Fruit fly (Drosophila melanogaster) whole organism, embryonic: Measurements from ENCODE around the gene Unr.
A peak's percentile ranks its signal among the peaks of the same experiment; 100 is the strongest.

Experiments
- Awh ChIP-seq: fragments of 200-800 bp; sonication (Bioruptor generic); IDR thresholded peaks from 2 replicates; pipeline ENCODE4, ENCODE4 v1.3.6; 2022; ENCODE audit warnings: missing biosample characterization, missing genetic modification characterization
- Blimp-1 ChIP-seq: fragments of 200-800 bp; sonication (Bioruptor generic); optimal IDR thresholded peaks from 3 replicates; lab custom pipeline; 2018; ENCODE audit warnings: missing biosample characterization, missing genetic modification characterization, mild to moderate bottlenecking, moderate library complexity, missing genetic modification reagents
- CG11504 ChIP-seq: fragments of 200-800 bp; sonication (Bioruptor generic); optimal IDR thresholded peaks from 3 replicates; lab custom pipeline; 2019; ENCODE audit warnings: missing biosample characterization, mild to moderate bottlenecking, missing genetic modification characterization, moderate library complexity
- CG11560 ChIP-seq: fragments of 200-800 bp; sonication (Bioruptor generic); IDR thresholded peaks from 3 replicates; pipeline ENCODE4 v1.3.6; 2022; ENCODE audit warnings: missing biosample characterization, missing genetic modification characterization
- CG12299 ChIP-seq: fragments of 200-800 bp; sonication (Bioruptor generic); optimal IDR thresholded peaks from 2 replicates; lab custom pipeline; 2018; ENCODE audit warnings: missing biosample characterization, mild to moderate bottlenecking, missing genetic modification characterization
- CG13624 ChIP-seq: fragments of 200-800 bp; sonication (Bioruptor generic); optimal IDR thresholded peaks from 2 replicates; lab custom pipeline; 2016; ENCODE audit warnings: missing biosample characterization, missing genetic modification characterization
- CG13894 ChIP-seq: fragments of 200-800 bp; sonication (Bioruptor generic); optimal IDR thresholded peaks from 3 replicates; lab custom pipeline; 2018; ENCODE audit warnings: missing biosample characterization, mild to moderate bottlenecking, missing genetic modification characterization, moderate library complexity
- CG14710 ChIP-seq: fragments of 200-800 bp; sonication (Bioruptor generic); optimal IDR thresholded peaks from 3 replicates; lab custom pipeline; 2019; ENCODE audit warnings: missing biosample characterization, mild to moderate bottlenecking, missing genetic modification characterization, moderate library complexity
- CG15073 ChIP-seq: fragments of 200-800 bp; sonication (Bioruptor generic); optimal IDR thresholded peaks from 2 replicates; lab custom pipeline; 2016; ENCODE audit warnings: missing biosample characterization, missing genetic modification characterization
- CG15514 ChIP-seq: fragments of 200-800 bp; sonication (Bioruptor generic); optimal IDR thresholded peaks from 3 replicates; lab custom pipeline; 2017; ENCODE audit warnings: missing biosample characterization, missing genetic modification characterization, mild to moderate bottlenecking, moderate library complexity, missing genetic modification reagents
- CG1647 ChIP-seq: fragments of 200-800 bp; sonication (Bioruptor generic); optimal IDR thresholded peaks from 3 replicates; lab custom pipeline; 2016; ENCODE audit warnings: missing biosample characterization, missing genetic modification characterization
- CG18011 ChIP-seq: fragments of 200-800 bp; sonication (Bioruptor generic); optimal IDR thresholded peaks from 2 replicates; lab custom pipeline; 2017; ENCODE audit warnings: missing biosample characterization, missing genetic modification characterization, mild to moderate bottlenecking, moderate library complexity, missing genotype
- CG18476 ChIP-seq: fragments of 200-800 bp; sonication (Bioruptor generic); optimal IDR thresholded peaks from 2 replicates; lab custom pipeline; 2016; ENCODE audit warnings: missing biosample characterization, mild to moderate bottlenecking, missing genetic modification characterization
- CG32772 ChIP-seq: fragments of 200-800 bp; sonication (Bioruptor generic); IDR thresholded peaks from 2 replicates; pipeline ENCODE4 v1.3.6; 2022; ENCODE audit warnings: missing biosample characterization, missing genetic modification characterization
- CG34376 ChIP-seq: fragments of 200-800 bp; sonication (Bioruptor generic); optimal IDR thresholded peaks from 2 replicates; lab custom pipeline; 2018; ENCODE audit warnings: missing biosample characterization, mild to moderate bottlenecking, missing genetic modification characterization
- CG3726 ChIP-seq: fragments of 200-800 bp; sonication (Bioruptor generic); IDR thresholded peaks from 3 replicates; pipeline ENCODE4, ENCODE4 v1.3.6; 2022; ENCODE audit warnings: missing biosample characterization, missing genetic modification characterization
- CG4360 ChIP-seq: fragments of 200-800 bp; sonication (Bioruptor generic); IDR thresholded peaks from 2 replicates; pipeline ENCODE4 v1.3.6; 2022; ENCODE audit warnings: missing biosample characterization, missing genetic modification characterization
- CG6791 ChIP-seq: fragments of 200-800 bp; sonication (Bioruptor generic); IDR thresholded peaks from 3 replicates; pipeline ENCODE4 v1.3.6; 2022; ENCODE audit warnings: missing biosample characterization, missing genetic modification characterization; ENCODE audit not compliant: partially characterized antibody
- CG7839 ChIP-seq: fragments of 200-800 bp; sonication (Bioruptor generic); optimal IDR thresholded peaks from 3 replicates; lab custom pipeline; 2018; ENCODE audit warnings: missing biosample characterization, mild to moderate bottlenecking, missing genetic modification characterization, moderate library complexity
- CG7928 ChIP-seq: fragments of 200-800 bp; sonication (Bioruptor generic); optimal IDR thresholded peaks from 2 replicates; lab custom pipeline; 2017; ENCODE audit warnings: missing biosample characterization, mild to moderate bottlenecking, missing genetic modification characterization
- CG9215 ChIP-seq: fragments of 200-800 bp; sonication (Bioruptor generic); IDR thresholded peaks from 2 replicates; pipeline ENCODE4 v1.3.6; 2022; ENCODE audit warnings: missing biosample characterization, missing genetic modification characterization
- CG9797 ChIP-seq: fragments of 200-800 bp; sonication (Bioruptor generic); optimal IDR thresholded peaks from 3 replicates; lab custom pipeline; 2018; ENCODE audit warnings: missing biosample characterization, mild to moderate bottlenecking, missing genetic modification characterization
- CG9932 ChIP-seq: fragments of 200-800 bp; sonication (Bioruptor generic); IDR thresholded peaks from 2 replicates; pipeline ENCODE4 v1.3.6; 2022; ENCODE audit warnings: missing biosample characterization, missing genetic modification characterization
- Gug ChIP-seq: fragments of 200-800 bp; sonication (Bioruptor generic); IDR thresholded peaks from 4 replicates; pipeline ENCODE4 v1.3.6; 2022; ENCODE audit warnings: missing biosample characterization, missing genetic modification characterization
- Lhr ChIP-seq: fragments of 200-800 bp; sonication (Bioruptor generic); optimal IDR thresholded peaks from 3 replicates; lab custom pipeline; 2017; ENCODE audit warnings: mild to moderate bottlenecking, missing biosample characterization, missing genetic modification reagents, missing genetic modification characterization
- Max ChIP-seq: fragments of 200-800 bp; sonication (Bioruptor generic); optimal IDR thresholded peaks from 2 replicates; lab custom pipeline; 2016; ENCODE audit warnings: missing biosample characterization, mild to moderate bottlenecking, missing genetic modification characterization
- NFAT ChIP-seq: fragments of 200-800 bp; sonication (Bioruptor generic); IDR thresholded peaks from 2 replicates; pipeline ENCODE4 v1.3.6; 2022; ENCODE audit warnings: missing biosample characterization, missing genetic modification characterization
- PHDP ChIP-seq: fragments of 200-800 bp; sonication (Bioruptor generic); optimal IDR thresholded peaks from 3 replicates; lab custom pipeline; 2018; ENCODE audit warnings: missing biosample characterization, mild to moderate bottlenecking, missing genetic modification characterization, moderate library complexity
- Rfx ChIP-seq: fragments of 200-800 bp; sonication (Bioruptor generic); IDR thresholded peaks from 2 replicates; pipeline ENCODE4 v1.3.6; 2022; ENCODE audit warnings: missing biosample characterization, missing genetic modification characterization
- Sin3A ChIP-seq: fragments of >200 bp; optimal IDR thresholded peaks from 2 replicates; lab custom pipeline; 2018
- abd-A ChIP-seq: fragments of 200-800 bp; sonication (Bioruptor generic); optimal IDR thresholded peaks from 3 replicates; lab custom pipeline; 2019; ENCODE audit warnings: missing biosample characterization, mild to moderate bottlenecking, missing genetic modification characterization, moderate library complexity
- amos ChIP-seq: fragments of 200-800 bp; sonication (Bioruptor generic); IDR thresholded peaks from 2 replicates; pipeline ENCODE4 v1.3.6; 2022; ENCODE audit warnings: missing biosample characterization, missing genetic modification characterization; ENCODE audit not compliant: partially characterized antibody
- ash1 ChIP-seq: fragments of 200-800 bp; sonication (Bioruptor generic); optimal IDR thresholded peaks from 2 replicates; lab custom pipeline; 2018; ENCODE audit warnings: missing biosample characterization, mild to moderate bottlenecking, missing genetic modification characterization
- cad ChIP-seq: fragments of >200 bp; optimal IDR thresholded peaks from 2 replicates; lab custom pipeline; 2017; ENCODE audit warnings: missing biosample characterization, missing genetic modification characterization
- chm ChIP-seq: fragments of 200-800 bp; sonication (Bioruptor generic); IDR thresholded peaks from 2 replicates; pipeline ENCODE4 v1.3.6; 2022; ENCODE audit warnings: missing biosample characterization, missing genetic modification characterization
- cwo ChIP-seq: fragments of 200-800 bp; sonication (Bioruptor generic); optimal IDR thresholded peaks from 3 replicates; lab custom pipeline; 2017; ENCODE audit warnings: missing biosample characterization, missing genetic modification characterization, mild to moderate bottlenecking, moderate library complexity, missing genetic modification reagents
- gfzf ChIP-seq: fragments of 200-800 bp; sonication (Bioruptor generic); optimal IDR thresholded peaks from 2 replicates; lab custom pipeline; 2016; ENCODE audit warnings: missing biosample characterization, mild to moderate bottlenecking, missing genetic modification characterization, moderate library complexity
- nau ChIP-seq: fragments of 200-800 bp; sonication (Bioruptor generic); optimal IDR thresholded peaks from 3 replicates; lab custom pipeline; 2017; ENCODE audit warnings: missing biosample characterization, mild to moderate bottlenecking, missing genetic modification characterization, missing genetic modification reagents
- nom ChIP-seq: fragments of 200-800 bp; sonication (Bioruptor generic); optimal IDR thresholded peaks from 2 replicates; lab custom pipeline; 2017; ENCODE audit warnings: missing biosample characterization, missing genetic modification characterization, mild to moderate bottlenecking, moderate library complexity, missing genetic modification reagents
- org-1 ChIP-seq: fragments of 200-800 bp; sonication (Bioruptor generic); optimal IDR thresholded peaks from 2 replicates; lab custom pipeline; 2017; ENCODE audit warnings: missing biosample characterization, missing genetic modification characterization
- p53 ChIP-seq: fragments of 200-800 bp; sonication (Bioruptor generic); optimal IDR thresholded peaks from 2 replicates; lab custom pipeline; 2016; ENCODE audit warnings: missing biosample characterization, missing genetic modification characterization
- pzg ChIP-seq: fragments of 200-800 bp; sonication (Bioruptor generic); optimal IDR thresholded peaks from 3 replicates; lab custom pipeline; 2018; ENCODE audit warnings: missing biosample characterization, mild to moderate bottlenecking, missing genetic modification characterization, moderate library complexity
- sd ChIP-seq: fragments of 200-800 bp; sonication (Bioruptor generic); optimal IDR thresholded peaks from 3 replicates; lab custom pipeline; 2018; ENCODE audit warnings: missing biosample characterization, mild to moderate bottlenecking, missing genetic modification characterization, moderate library complexity
- sens ChIP-seq: fragments of 200-800 bp; sonication (Bioruptor generic); peaks from one replicate; lab custom pipeline; 2016; ENCODE audit warnings: missing biosample characterization, missing genetic modification characterization
- sqz ChIP-seq: fragments of 200-800 bp; sonication (Bioruptor generic); optimal IDR thresholded peaks from 3 replicates; lab custom pipeline; 2018; ENCODE audit warnings: missing biosample characterization, mild to moderate bottlenecking, missing genetic modification characterization
- trem ChIP-seq: fragments of 200-800 bp; optimal IDR thresholded peaks from 3 replicates; lab custom pipeline; 2019; ENCODE audit warnings: missing biosample characterization, mild to moderate bottlenecking, missing genetic modification characterization, moderate library complexity
- twi ChIP-seq: fragments of 200-800 bp; optimal IDR thresholded peaks from 2 replicates; lab custom pipeline; 2019; ENCODE audit warnings: missing biosample characterization, mild to moderate bottlenecking, missing genetic modification characterization, moderate library complexity
- zen ChIP-seq: fragments of 200-800 bp; sonication (Bioruptor generic); optimal IDR thresholded peaks from 3 replicates; lab custom pipeline; 2018; ENCODE audit warnings: missing biosample characterization, mild to moderate bottlenecking, missing genetic modification characterization, moderate library complexity

The Unr gene

dm6 chr3L:8449800-8450690 lies 7.9 kb upstream of the Unr start, which contains the start of gene Gug (continued):
- TF ChIP-seq CG9932 (GFP tag; lab: Robert Waterston, UW), result peak; percentile 12
- peak; percentile 92 for TF ChIP-seq abd-A
- 0 out of 3 replicates have a peak, but pooled peaks have one; percentile 29 for TF ChIP-seq CG6791 (GFP tag; lab: Robert Waterston, UW)
- TF ChIP-seq CG12299 (tag; lab: Kevin White, UChicago), result peak; percentile 51
- TF ChIP-seq CG3726, result no peak
- TF ChIP-seq nom (GFP tag; lab: Kevin White, UChicago), result peak; percentile 100
- no peak for TF ChIP-seq PHDP (tag; lab: Kevin White, UChicago)
- TF ChIP-seq Gug (GFP tag; lab: Robert Waterston, UW), result peak; percentile 64
- TF ChIP-seq NFAT (GFP tag; lab: Robert Waterston, UW), result peak; percentile 24; the same call in 1 of the 2 replicates
- peak; percentile 38 for TF ChIP-seq CG1647
- no peak for TF ChIP-seq ash1 (GFP tag; lab: Kevin White, UChicago)
- no peak for TF ChIP-seq nau
- TF ChIP-seq CG7839, result no peak
- peak; percentile 90 for TF ChIP-seq gfzf (GFP tag; lab: Kevin White, UChicago)
- TF ChIP-seq org-1 (GFP tag; lab: Kevin White, UChicago), result no peak
- TF ChIP-seq trem (tag; lab: Kevin White, UChicago), result peak; percentile 0
- peak; percentile 16; the same call in 1 of the 3 replicates for TF ChIP-seq CG11560 (tag; lab: Robert Waterston, UW)
- peak; percentile 42; the same call in 1 of the 2 replicates for TF ChIP-seq CG9215 (GFP tag; lab: Robert Waterston, UW)
- TF ChIP-seq CG13624, result peak; percentile 10
- TF ChIP-seq CG11504 (tag; lab: Kevin White, UChicago), result peak; percentile 35
- TF ChIP-seq amos, result peak; percentile 13
- TF ChIP-seq zen, result peak; percentile 16
- peak; percentile 38 for TF ChIP-seq CG15514
- no peak for TF ChIP-seq Max (GFP tag; lab: Kevin White, UChicago)
- peak; percentile 6 for TF ChIP-seq CG34376
- TF ChIP-seq Lhr, result peak; percentile 42
- TF ChIP-seq CG13894 (tag; lab: Kevin White, UChicago), result peak; percentile 30
- TF ChIP-seq p53 (GFP tag; lab: Kevin White, UChicago), result no peak
- TF ChIP-seq twi (tag; lab: Kevin White, UChicago), result no peak
- peak; percentile 31 for TF ChIP-seq sd (tag; lab: Kevin White, UChicago)
- peak; percentile 90 for TF ChIP-seq pzg (GFP tag; lab: Kevin White, UChicago)
- peak; percentile 59 for TF ChIP-seq Sin3A (lab: Kevin White, UChicago)
- TF ChIP-seq CG15073 (GFP tag; lab: Kevin White, UChicago), result no peak
- peak; percentile 27; the same call in 1 of the 2 replicates for TF ChIP-seq Rfx
- TF ChIP-seq sens (GFP tag; lab: Kevin White, UChicago), result peak; percentile 64
- peak; percentile 85 for TF ChIP-seq CG4360 (GFP tag; lab: Robert Waterston, UW)
- TF ChIP-seq cwo (GFP tag; lab: Kevin White, UChicago), result no peak
- TF ChIP-seq CG18011 (GFP tag; lab: Kevin White, UChicago), result peak; percentile 97
- TF ChIP-seq CG7928 (GFP tag; lab: Kevin White, UChicago), result no peak
- peak; percentile 55 for TF ChIP-seq CG14710
- peak; percentile 38 for TF ChIP-seq Blimp-1
- TF ChIP-seq sqz (GFP tag; lab: Kevin White, UChicago), result peak; percentile 98
- 0 out of 2 replicates have a peak, but pooled peaks have one; percentile 37 for TF ChIP-seq CG32772 (GFP tag; lab: Robert Waterston, UW)
- TF ChIP-seq chm (GFP tag; lab: Robert Waterston, UW), result peak; percentile 73
- peak; percentile 1 for TF ChIP-seq cad (GFP tag; lab: Kevin White, UChicago)
- peak; percentile 84 for TF ChIP-seq CG9797 (GFP tag; lab: Kevin White, UChicago)
- no peak for TF ChIP-seq CG18476 (GFP tag; lab: Kevin White, UChicago)
- TF ChIP-seq Awh (GFP tag; lab: Robert Waterston, UW), result peak; percentile 14; the same call in 1 of the 2 replicates
